Fruit fly (Drosophila melanogaster): ENCODE measurements around the gene CG5391.
A peak's percentile ranks its signal among the peaks of the same experiment; 100 is the strongest.

Gene CG5391

dm6 chr3R:22334050-22334449 lies at the start of gene CG5391:
Gene CG5391, minus strand, starts transcription at chr3R:22334150.
- TF ChIP-seq CG12219 (GFP tag; optimal IDR thresholded peaks at IDR 0.05) (no peak), ato (GFP tag; IDR thresholded peaks at IDR 0.05; ENCODE audit: partially characterized antibody) (no peak), Pdp1 (GFP tag; optimal IDR thresholded peaks at IDR 0.05) (no peak), hth (optimal IDR thresholded peaks at IDR 0.05) (no peak)

DNA sequence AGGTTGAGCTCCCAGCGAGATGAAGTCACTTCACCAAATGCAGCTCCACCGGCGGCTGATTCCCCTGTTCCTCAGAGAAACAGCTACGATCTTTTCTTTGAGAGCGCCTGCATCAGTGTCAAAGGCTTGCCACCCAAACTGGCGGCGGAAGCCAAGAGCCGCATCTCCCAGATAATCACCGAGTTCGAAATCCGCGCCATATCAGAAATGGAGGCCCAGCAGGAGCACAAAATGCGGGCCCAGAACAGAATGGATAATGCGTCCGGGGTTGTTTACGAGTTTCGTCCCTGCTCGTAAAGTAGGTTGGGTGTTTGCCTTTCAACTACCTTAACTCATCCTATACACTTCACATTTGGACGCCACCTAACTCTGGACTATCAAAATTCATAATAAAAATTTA lies 47.8 kb upstream of the CG5391 start, which contains the start of gene Gpdh3:
Gpdh3 (plus strand) TSS at position 301 of the 400 bp plus-strand sequence.
- TF ChIP-seq Opbp (GFP tag; IDR thresholded peaks at IDR 0.05; ENCODE audit: partially characterized antibody) (0 out of 3 replicates have a peak, but pooled peaks have one; percentile 35), CG7786 (GFP tag; optimal IDR thresholded peaks at IDR 0.05) (no peak), Med (GFP tag) (peak; percentile 49), HHEX (GFP tag; optimal IDR thresholded peaks at IDR 0.05) (no peak), gcm (GFP tag; optimal IDR thresholded peaks at IDR 0.05) (peak; percentile 40)

- TF ChIP-seq CG6175 (GFP tag; IDR thresholded peaks at IDR 0.05) (no peak), CG12155 (GFP tag; optimal IDR thresholded peaks at IDR 0.05) (no peak), CG9609 (GFP tag; optimal IDR thresholded peaks at IDR 0.05) (no peak), CG17359 (tag; optimal IDR thresholded peaks at IDR 0.05) (no peak), CG12236 (GFP tag; optimal IDR thresholded peaks at IDR 0.05) (no peak), Camta (GFP tag; optimal IDR thresholded peaks at IDR 0.05) (no peak), crc (GFP tag; optimal IDR thresholded peaks at IDR 0.05) (no peak), trem (tag; optimal IDR thresholded peaks at IDR 0.05) (peak; percentile 57), Dip3 (GFP tag; optimal IDR thresholded peaks at IDR 0.05) (no peak), CG18619 (GFP tag; optimal IDR thresholded peaks at IDR 0.05) (no peak), TFAM (GFP tag; optimal IDR thresholded peaks at IDR 0.05) (no peak), gro (GFP tag; optimal IDR thresholded peaks at IDR 0.05) (no peak), nerfin-2 (GFP tag; IDR thresholded peaks at IDR 0.05; ENCODE audit: partially characterized antibody) (peak; percentile 85), ci (GFP tag; IDR thresholded peaks at IDR 0.05) (no peak), so (GFP tag; IDR thresholded peaks at IDR 0.05) (no peak), Bdp1 (GFP tag; optimal IDR thresholded peaks at IDR 0.05) (no peak), CG18011 (GFP tag; optimal IDR thresholded peaks at IDR 0.05) (no peak), tna (GFP tag; IDR thresholded peaks at IDR 0.05; ENCODE audit: partially characterized antibody) (peak; percentile 89), CG17829 (tag; optimal IDR thresholded peaks at IDR 0.05) (no peak), CG11085 (GFP tag; IDR thresholded peaks at IDR 0.05) (no peak), BEAF-32 (GFP tag; optimal IDR thresholded peaks at IDR 0.05) (peak; percentile 72), CG18599 (GFP tag; optimal IDR thresholded peaks at IDR 0.05) (no peak), CG34376 (GFP tag; optimal IDR thresholded peaks at IDR 0.05) (no peak), Atf-2 (GFP tag; optimal IDR thresholded peaks at IDR 0.05) (no peak), Kr (GFP tag; optimal IDR thresholded peaks at IDR 0.05) (no peak), unc-4 (GFP tag; IDR thresholded peaks at IDR 0.05; ENCODE audit: partially characterized antibody) (peak; percentile 76), tgo (GFP tag; IDR thresholded peaks at IDR 0.05) (no peak), CG7745 (tag; optimal IDR thresholded peaks at IDR 0.05) (no peak), grau (tag; optimal IDR thresholded peaks at IDR 0.05) (no peak), ken (GFP tag; IDR thresholded peaks at IDR 0.05) (no peak), HLH4C (GFP tag; IDR thresholded peaks at IDR 0.05; ENCODE audit: partially characterized antibody) (peak; percentile 92), seq (GFP tag; IDR thresholded peaks at IDR 0.05) (no peak), peb (GFP tag; IDR thresholded peaks at IDR 0.05) (no peak), CG2116 (GFP tag; optimal IDR thresholded peaks at IDR 0.05) (peak; percentile 69), NC2β (GFP tag; optimal IDR thresholded peaks at IDR 0.05) (no peak), crp (GFP tag; optimal IDR thresholded peaks at IDR 0.05) (peak in 1 of 2 experiments; percentile 72), CG1647 (GFP tag; optimal IDR thresholded peaks at IDR 0.05) (no peak), chinmo (GFP tag; IDR thresholded peaks at IDR 0.05; ENCODE audit: partially characterized antibody) (peak; percentile 79; the same call in 1 of the 4 replicates)
These were observed 47.1 kb upstream of the CG5391 start, which contains the start of gene CG43342 for dm6 chr3R:22381077-22381476. Gene CG43342, plus strand, starts transcription at chr3R:22381340.

Measured in whole organism, embryonic.